Fruit fly (Drosophila melanogaster) whole organism, prepupa: ENCODE results near the gene CG6938.
A peak's percentile ranks its signal among the peaks of the same experiment; 100 is the strongest.

ENCODE experiments used
- Blimp-1 ChIP-seq: fragments of 200-800 bp; sonication (Bioruptor generic); optimal IDR thresholded peaks from 3 replicates; lab custom pipeline; 2017; ENCODE audit warnings: missing biosample characterization, missing genetic modification characterization, mild to moderate bottlenecking, moderate library complexity, missing genetic modification reagents
- CG10631 ChIP-seq: fragments of 200-800 bp; sonication (Bioruptor generic); optimal IDR thresholded peaks from 2 replicates; lab custom pipeline; 2016; ENCODE audit warnings: missing biosample characterization, missing genetic modification characterization
- CG10669 ChIP-seq: fragments of 200-800 bp; sonication (Bioruptor generic); optimal IDR thresholded peaks from 3 replicates; lab custom pipeline; 2018; ENCODE audit warnings: missing biosample characterization, mild to moderate bottlenecking, missing genetic modification characterization, moderate library complexity
- CG11294 ChIP-seq: fragments of 200-800 bp; sonication (Bioruptor generic); IDR thresholded peaks from 2 replicates; pipeline ENCODE4 v1.3.6; 2022; ENCODE audit warnings: missing biosample characterization, missing genetic modification characterization
- CG11762 ChIP-seq: fragments of 200-800 bp; sonication (Bioruptor generic); optimal IDR thresholded peaks from 3 replicates; lab custom pipeline; 2016; ENCODE audit warnings: missing biosample characterization, missing genetic modification characterization; ENCODE audit not compliant: insufficient read depth
- CG11902 ChIP-seq: fragments of 200-800 bp; sonication (Bioruptor generic); optimal IDR thresholded peaks from 3 replicates; lab custom pipeline; 2016; ENCODE audit warnings: missing biosample characterization, missing genetic modification characterization
- CG15336 ChIP-seq: fragments of 200-800 bp; sonication (Bioruptor generic); IDR thresholded peaks from 2 replicates; pipeline ENCODE4 v1.3.6; 2022; ENCODE audit warnings: missing biosample characterization, missing genetic modification characterization
- CG1621 ChIP-seq: fragments of 200-800 bp; sonication (Bioruptor generic); optimal IDR thresholded peaks from 3 replicates; lab custom pipeline; 2018; ENCODE audit warnings: missing biosample characterization, mild to moderate bottlenecking, missing genetic modification characterization
- CG16779 ChIP-seq: fragments of 200-800 bp; sonication (Bioruptor generic); optimal IDR thresholded peaks from 3 replicates; lab custom pipeline; 2017; ENCODE audit warnings: missing biosample characterization, mild to moderate bottlenecking, missing genetic modification characterization
- CG31627 ChIP-seq: fragments of 200-800 bp; sonication (Bioruptor generic); optimal IDR thresholded peaks from 3 replicates; lab custom pipeline; 2016; ENCODE audit warnings: missing biosample characterization, missing genetic modification characterization
- CG32006 ChIP-seq: fragments of 200-800 bp; sonication (Bioruptor generic); optimal IDR thresholded peaks from 3 replicates; lab custom pipeline; 2017; ENCODE audit warnings: missing biosample characterization, mild to moderate bottlenecking, missing genetic modification characterization
- CG34406 ChIP-seq: fragments of 200-800 bp; sonication (Bioruptor generic); optimal IDR thresholded peaks from 3 replicates; lab custom pipeline; 2016; ENCODE audit warnings: missing biosample characterization, missing genetic modification characterization
- CG3919 ChIP-seq: fragments of 200-800 bp; sonication (Bioruptor generic); optimal IDR thresholded peaks from 3 replicates; lab custom pipeline; 2016; ENCODE audit warnings: missing biosample characterization, missing genetic modification characterization
- CG4318 ChIP-seq: fragments of 200-800 bp; sonication (Bioruptor generic); optimal IDR thresholded peaks from 3 replicates; lab custom pipeline; 2017; ENCODE audit warnings: missing biosample characterization, mild to moderate bottlenecking, missing genetic modification characterization
- CG6163 ChIP-seq: fragments of 200-800 bp; sonication (Bioruptor generic); IDR thresholded peaks from 3 replicates; pipeline ENCODE4 v1.3.6; 2022; ENCODE audit warnings: missing biosample characterization, missing genetic modification characterization
- CG6276 ChIP-seq: fragments of 200-800 bp; sonication (Bioruptor generic); optimal IDR thresholded peaks from 2 replicates; lab custom pipeline; 2017; ENCODE audit warnings: missing biosample characterization, mild to moderate bottlenecking, missing genetic modification characterization
- CG6792 ChIP-seq: fragments of 200-800 bp; sonication (Bioruptor generic); optimal IDR thresholded peaks from 3 replicates; lab custom pipeline; 2016; ENCODE audit warnings: missing biosample characterization, missing genetic modification characterization
- CG6808 ChIP-seq: fragments of 200-800 bp; sonication (Bioruptor generic); optimal IDR thresholded peaks from 3 replicates; lab custom pipeline; 2017; ENCODE audit warnings: missing biosample characterization, missing genetic modification characterization, mild to moderate bottlenecking, moderate library complexity, missing genetic modification reagents
- CG6854 ChIP-seq: fragments of 200-800 bp; sonication (Bioruptor generic); optimal IDR thresholded peaks from 2 replicates; lab custom pipeline; 2017; ENCODE audit warnings: missing biosample characterization, mild to moderate bottlenecking, missing genetic modification characterization
- CG7368 ChIP-seq: fragments of 200-800 bp; sonication (Bioruptor generic); optimal IDR thresholded peaks from 3 replicates; lab custom pipeline; 2016; ENCODE audit warnings: missing biosample characterization, missing genetic modification characterization
- CG8119 ChIP-seq: fragments of 200-800 bp; sonication (Bioruptor generic); IDR thresholded peaks from 3 replicates; pipeline ENCODE4 v1.3.6; 2022; ENCODE audit warnings: missing biosample characterization, missing genetic modification characterization
- CG8319 ChIP-seq: fragments of 200-800 bp; sonication (Bioruptor generic); optimal IDR thresholded peaks from 3 replicates; lab custom pipeline; 2016; ENCODE audit warnings: missing biosample characterization, missing genetic modification characterization
- CG9139 ChIP-seq: fragments of 200-800 bp; sonication (Bioruptor generic); optimal IDR thresholded peaks from 3 replicates; lab custom pipeline; 2017; ENCODE audit warnings: missing biosample characterization, mild to moderate bottlenecking, missing genetic modification characterization
- Eip78C ChIP-seq: fragments of 200-800 bp; sonication (Bioruptor generic); peaks from one replicate; lab custom pipeline; 2016; ENCODE audit warnings: missing biosample characterization, missing genetic modification characterization
- Ets21C ChIP-seq: fragments of 200-800 bp; sonication (Bioruptor generic); optimal IDR thresholded peaks from 3 replicates; lab custom pipeline; 2016; ENCODE audit warnings: missing biosample characterization, missing genetic modification characterization
- Gug ChIP-seq: fragments of 200-800 bp; sonication (Bioruptor generic); IDR thresholded peaks from 2 replicates; pipeline ENCODE4 v1.3.6; 2022; ENCODE audit warnings: missing biosample characterization, missing genetic modification characterization
- Hr38 ChIP-seq: sonication (Bioruptor generic); optimal IDR thresholded peaks from 2 replicates; lab custom pipeline; 2016; ENCODE audit warnings: missing biosample characterization, missing genetic modification characterization
- Hr39 ChIP-seq: fragments of 200-800 bp; sonication (Bioruptor generic); optimal IDR thresholded peaks from 2 replicates; lab custom pipeline; 2016; ENCODE audit warnings: missing biosample characterization, missing genetic modification characterization
- Met ChIP-seq: fragments of 200-800 bp; sonication (Bioruptor generic); optimal IDR thresholded peaks from 3 replicates; lab custom pipeline; 2016; ENCODE audit warnings: missing biosample characterization, missing genetic modification characterization
- OdsH ChIP-seq: fragments of 200-800 bp; sonication (Bioruptor generic); optimal IDR thresholded peaks from 3 replicates; lab custom pipeline; 2016; ENCODE audit warnings: missing biosample characterization, missing genetic modification characterization
- Smox ChIP-seq: fragments of 200-800 bp; sonication (Bioruptor generic); optimal IDR thresholded peaks from 3 replicates; lab custom pipeline; 2016; ENCODE audit warnings: missing biosample characterization, missing genetic modification characterization
- Sox102F ChIP-seq: fragments of 200-800 bp; sonication (Bioruptor generic); optimal IDR thresholded peaks from 2 replicates; lab custom pipeline; 2016; ENCODE audit warnings: missing biosample characterization, mild to moderate bottlenecking, missing genetic modification characterization
- Sox14 ChIP-seq: fragments of 200-800 bp; sonication (Bioruptor generic); optimal IDR thresholded peaks from 3 replicates; lab custom pipeline; 2016; ENCODE audit warnings: missing biosample characterization, missing genetic modification characterization
- Sox15 ChIP-seq: fragments of 200-800 bp; sonication (Bioruptor generic); optimal IDR thresholded peaks from 3 replicates; lab custom pipeline; 2016; ENCODE audit warnings: missing biosample characterization, missing genetic modification characterization
- achi ChIP-seq: fragments of 200-800 bp; sonication (Bioruptor generic); optimal IDR thresholded peaks from 3 replicates; lab custom pipeline; 2016; ENCODE audit warnings: missing biosample characterization, missing genetic modification characterization
- acj6 ChIP-seq: fragments of 200-800 bp; sonication (Bioruptor generic); optimal IDR thresholded peaks from 3 replicates; lab custom pipeline; 2016; ENCODE audit warnings: missing biosample characterization, missing genetic modification characterization
- cyc ChIP-seq: fragments of 200-800 bp; sonication (Bioruptor generic); optimal IDR thresholded peaks from 3 replicates; lab custom pipeline; 2016; ENCODE audit warnings: missing biosample characterization, missing genetic modification characterization
- dsx ChIP-seq: fragments of 200-800 bp; optimal IDR thresholded peaks from 3 replicates; lab custom pipeline; 2019; ENCODE audit warnings: missing biosample characterization, mild to moderate bottlenecking, missing genetic modification characterization, moderate library complexity; ENCODE audit not compliant: poor library complexity, severe bottlenecking
- eg ChIP-seq: fragments of 200-800 bp; sonication (Bioruptor generic); IDR thresholded peaks from 3 replicates; pipeline ENCODE4 v1.3.6; 2022; ENCODE audit warnings: missing biosample characterization, missing genetic modification characterization
- esn ChIP-seq: fragments of 200-800 bp; sonication (Bioruptor generic); optimal IDR thresholded peaks from 2 replicates; lab custom pipeline; 2016; ENCODE audit warnings: missing biosample characterization, mild to moderate bottlenecking, missing genetic modification characterization, moderate library complexity
- fd59A ChIP-seq: fragments of 200-800 bp; sonication (Bioruptor generic); optimal IDR thresholded peaks from 2 replicates; lab custom pipeline; 2017; ENCODE audit warnings: missing biosample characterization, mild to moderate bottlenecking, missing genetic modification characterization, missing genetic modification reagents
- fd85E ChIP-seq: fragments of 200-800 bp; sonication (Bioruptor generic); optimal IDR thresholded peaks from 3 replicates; lab custom pipeline; 2016; ENCODE audit warnings: missing biosample characterization, missing genetic modification characterization
- fkh ChIP-seq: fragments of 200-800 bp; sonication (Bioruptor generic); optimal IDR thresholded peaks from 3 replicates; lab custom pipeline; 2017; ENCODE audit warnings: missing biosample characterization, mild to moderate bottlenecking, missing genetic modification characterization, moderate library complexity
- lz ChIP-seq: fragments of 200-800 bp; sonication (Bioruptor generic); optimal IDR thresholded peaks from 3 replicates; lab custom pipeline; 2016; ENCODE audit warnings: missing biosample characterization, missing genetic modification characterization
- net ChIP-seq: fragments of 200-800 bp; sonication (Bioruptor generic); optimal IDR thresholded peaks from 3 replicates; lab custom pipeline; 2016; ENCODE audit warnings: missing biosample characterization, missing genetic modification characterization
- pdm3 ChIP-seq: fragments of 200-800 bp; sonication (Bioruptor generic); optimal IDR thresholded peaks from 3 replicates; lab custom pipeline; 2016; ENCODE audit warnings: missing biosample characterization, missing genetic modification characterization
- spab ChIP-seq: fragments of 200-800 bp; sonication (Bioruptor generic); optimal IDR thresholded peaks from 2 replicates; lab custom pipeline; 2017; ENCODE audit warnings: missing biosample characterization, mild to moderate bottlenecking, missing genetic modification characterization, missing genetic modification reagents
- svp ChIP-seq: fragments of 200-800 bp; sonication (Bioruptor generic); peaks from one replicate; lab custom pipeline; 2016; ENCODE audit warnings: missing biosample characterization, missing genetic modification characterization
- vri ChIP-seq: fragments of 200-800 bp; sonication (Bioruptor generic); optimal IDR thresholded peaks from 3 replicates; lab custom pipeline; 2016; ENCODE audit warnings: missing biosample characterization, mild to moderate bottlenecking, missing genetic modification characterization

CG6938 gene

dm6 chr3L:12023137-12023792 lies 38.6 kb downstream of the CG6938 start (continued):
- TF ChIP-seq CG6276 (GFP tag; lab: Kevin White, UChicago) (peak; percentile 59), Gug (GFP tag; lab: Robert Waterston, UW) (no peak), achi (GFP tag; lab: Kevin White, UChicago) (peak; percentile 29), CG6808 (GFP tag; lab: Kevin White, UChicago) (no peak), fkh (GFP tag; lab: Kevin White, UChicago) (no peak), svp (GFP tag; lab: Kevin White, UChicago) (no peak), Smox (no peak), CG7368 (GFP tag; lab: Kevin White, UChicago) (no peak), CG16779 (tag; lab: Kevin White, UChicago) (no peak), Sox15 (no peak), CG6163 (GFP tag; lab: Robert Waterston, UW) (no peak), CG11762 (GFP tag; lab: Kevin White, UChicago) (no peak), CG3919 (GFP tag; lab: Kevin White, UChicago) (no peak), cyc (GFP tag; lab: Kevin White, UChicago) (no peak), dsx (GFP tag; lab: Kevin White, UChicago) (no peak), OdsH (GFP tag; lab: Kevin White, UChicago) (peak; percentile 9), CG6792 (GFP tag; lab: Kevin White, UChicago) (no peak), CG34406 (GFP tag; lab: Kevin White, UChicago) (no peak), CG11902 (GFP tag; lab: Kevin White, UChicago) (no peak), CG32006 (GFP tag; lab: Kevin White, UChicago) (peak; percentile 73), Hr38 (no peak), acj6 (GFP tag; lab: Kevin White, UChicago) (no peak), CG8119 (GFP tag; lab: Robert Waterston, UW) (peak; percentile 63; the same call in 2 of the 3 replicates), Sox14 (GFP tag; lab: Kevin White, UChicago) (no peak), CG9139 (no peak), Met (GFP tag; lab: Kevin White, UChicago) (no peak), CG10669 (GFP tag; lab: Kevin White, UChicago) (no peak), fd85E (GFP tag; lab: Kevin White, UChicago) (no peak), CG1621 (tag; lab: Kevin White, UChicago) (no peak), Ets21C (GFP tag; lab: Kevin White, UChicago) (no peak), spab (GFP tag; lab: Kevin White, UChicago) (no peak), CG31627 (GFP tag; lab: Kevin White, UChicago) (no peak)
- TF ChIP-seq, all 60 proteins: peak for 12

DNA sequence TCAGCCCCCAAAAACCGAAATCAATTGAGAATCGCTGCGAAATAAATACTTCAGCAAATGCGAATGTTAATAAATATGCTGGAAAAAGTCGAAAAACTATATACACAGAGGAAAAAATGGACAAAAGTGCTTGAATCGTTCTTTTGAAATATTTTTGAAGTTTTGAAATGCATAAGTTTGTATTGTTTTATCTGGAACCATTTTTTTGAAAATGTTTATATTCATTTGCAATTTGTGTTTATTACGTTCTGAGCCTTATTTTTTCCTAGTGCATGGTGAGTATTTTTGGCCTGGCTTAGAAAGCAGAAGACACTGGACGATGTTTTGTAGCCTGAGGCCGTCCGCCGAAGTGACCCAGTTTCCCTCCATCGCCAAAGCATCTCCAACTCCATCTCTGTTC lies 40.2 kb downstream of the CG6938 start:
- peak; percentile 41 for TF ChIP-seq Met (GFP tag; lab: Kevin White, UChicago)
- peak; percentile 15 for TF ChIP-seq CG4318 (GFP tag; lab: Kevin White, UChicago)
- no peak for TF ChIP-seq CG11294
- TF ChIP-seq CG8119 (GFP tag; lab: Robert Waterston, UW) = peak; percentile 53; the same call in 1 of the 3 replicates
- TF ChIP-seq lz (GFP tag; lab: Kevin White, UChicago) = no peak
- TF ChIP-seq Smox = peak; percentile 17
- TF ChIP-seq Sox102F (GFP tag; lab: Kevin White, UChicago) = peak; percentile 4
- TF ChIP-seq CG10631 (GFP tag; lab: Kevin White, UChicago) = no peak
- no peak for TF ChIP-seq eg
- TF ChIP-seq CG6792 (GFP tag; lab: Kevin White, UChicago) = peak; percentile 15
- TF ChIP-seq fd59A (GFP tag; lab: Kevin White, UChicago) = no peak
- TF ChIP-seq CG8319 (GFP tag; lab: Kevin White, UChicago) = no peak
- no peak for TF ChIP-seq CG10669 (GFP tag; lab: Kevin White, UChicago)
- no peak for TF ChIP-seq CG7368 (GFP tag; lab: Kevin White, UChicago)
- peak; percentile 37 for TF ChIP-seq esn (GFP tag; lab: Kevin White, UChicago)
- no peak for TF ChIP-seq Blimp-1 (GFP tag; lab: Kevin White, UChicago)
- peak; percentile 27 for TF ChIP-seq OdsH (GFP tag; lab: Kevin White, UChicago)
- TF ChIP-seq fd85E (GFP tag; lab: Kevin White, UChicago) = no peak
- no peak for TF ChIP-seq svp (GFP tag; lab: Kevin White, UChicago)
- TF ChIP-seq Ets21C (GFP tag; lab: Kevin White, UChicago) = no peak
- peak; percentile 31 for TF ChIP-seq Hr39 (GFP tag; lab: Kevin White, UChicago)
- TF ChIP-seq CG11902 (GFP tag; lab: Kevin White, UChicago) = no peak
- peak; percentile 65 for TF ChIP-seq CG15336
- no peak for TF ChIP-seq Sox14 (GFP tag; lab: Kevin White, UChicago)
- no peak for TF ChIP-seq pdm3
- TF ChIP-seq Eip78C (GFP tag; lab: Kevin White, UChicago) = peak; percentile 68
- TF ChIP-seq vri = no peak
- peak; percentile 17 for TF ChIP-seq net (GFP tag; lab: Kevin White, UChicago)
- no peak for TF ChIP-seq CG6854 (GFP tag; lab: Kevin White, UChicago)
